Worm (Caenorhabditis elegans) whole organism, L1 larva: ENCODE results near the gene C37H5.5.

Experiments used
- C04F5.9 ChIP-seq: sonication (generic microtip); optimal IDR thresholded peaks from 2 replicates; lab custom pipeline; 2016; ENCODE audit warnings: missing genetic modification characterization, missing compliant biosample characterization
- C16A3.4 ChIP-seq: fragments of 150-350 bp; optimal IDR thresholded peaks from 2 replicates; lab custom pipeline; 2014; ENCODE audit warnings: missing biosample characterization, missing genetic modification characterization
- C34B4.2 ChIP-seq: sonication (generic microtip); optimal IDR thresholded peaks from 2 replicates; lab custom pipeline; 2017; ENCODE audit warnings: mild to moderate bottlenecking, missing genetic modification characterization, missing compliant biosample characterization
- aha-1 ChIP-seq: fragments of 150-350 bp; optimal IDR thresholded peaks from 2 replicates; lab custom pipeline; 2014; ENCODE audit warnings: missing biosample characterization, missing genetic modification characterization
- ama-1 ChIP-seq: fragments of 150-350 bp; optimal IDR thresholded peaks from 2 replicates; lab custom pipeline; 2014
- ceh-8 ChIP-seq: fragments of 200-800 bp; sonication (Bioruptor generic); optimal IDR thresholded peaks from 2 replicates; lab custom pipeline; 2018; ENCODE audit warnings: mild to moderate bottlenecking, missing genetic modification characterization, moderate library complexity, missing compliant biosample characterization
- ceh-88 ChIP-seq: fragments of 200-800 bp; sonication (Bioruptor generic); IDR thresholded peaks from 2 replicates; pipeline ENCODE4 v1.3.6; 2022; ENCODE audit warnings: missing genetic modification characterization, missing compliant biosample characterization
- ces-1 ChIP-seq: fragments of 150-350 bp; optimal IDR thresholded peaks from 2 replicates; lab custom pipeline; 2014; ENCODE audit warnings: missing biosample characterization, missing genetic modification reagents, missing genetic modification characterization
- dsc-1 ChIP-seq: sonication (generic microtip); optimal IDR thresholded peaks from 2 replicates; lab custom pipeline; 2016; ENCODE audit warnings: mild to moderate bottlenecking, missing genetic modification characterization, missing compliant biosample characterization
- efl-1 ChIP-seq, 4 experiments: fragments of 150-350 bp; optimal IDR thresholded peaks in 3 of 4; peaks in 1 of 4; 1 replicate in 1 of 4; 2 replicates in 3 of 4; lab custom pipeline; 2014; ENCODE audit warnings: missing biosample characterization in 2 of 4, missing genetic modification characterization in 2 of 4, missing genetic modification reagents in 2 of 4
- egl-13 ChIP-seq: sonication (generic microtip); optimal IDR thresholded peaks from 2 replicates; lab custom pipeline; 2016; ENCODE audit warnings: missing genotype, missing genetic modification reagents, missing genetic modification characterization, missing compliant biosample characterization
- elt-3 ChIP-seq, 6 experiments: fragments of 150-350 bp in 1 of 6; sonication (generic microtip); optimal IDR thresholded peaks; 2 replicates each; lab custom pipeline; 2017 to 2018; ENCODE audit warnings: missing biosample characterization in 6 of 6, missing genetic modification characterization in 6 of 6, inconsistent platforms in 1 of 6
- ets-5 ChIP-seq: fragments of 200-800 bp; sonication (Bioruptor generic); IDR thresholded peaks from 2 replicates; pipeline ENCODE4 v1.3.6; 2022; ENCODE audit warnings: missing genetic modification characterization, missing compliant biosample characterization
- fkh-10 ChIP-seq: sonication (generic microtip); optimal IDR thresholded peaks from 2 replicates; lab custom pipeline; 2017; ENCODE audit warnings: missing biosample characterization, missing genetic modification reagents, missing genetic modification characterization
- fkh-8 ChIP-seq: sonication (generic microtip); optimal IDR thresholded peaks from 2 replicates; lab custom pipeline; 2016; ENCODE audit warnings: mild to moderate bottlenecking, missing genetic modification characterization, missing compliant biosample characterization
- fos-1 ChIP-seq: fragments of 150-350 bp; optimal IDR thresholded peaks from 2 replicates; lab custom pipeline; 2014; ENCODE audit warnings: missing biosample characterization, missing genetic modification characterization
- grh-1 ChIP-seq: fragments of 200-800 bp; sonication (Bioruptor generic); IDR thresholded peaks from 2 replicates; pipeline ENCODE4 v1.3.6; 2022; ENCODE audit warnings: missing genetic modification reagents, missing genetic modification characterization, missing compliant biosample characterization
- hlh-17 ChIP-seq: fragments of 200-800 bp; sonication (Bioruptor generic); optimal IDR thresholded peaks from 2 replicates; lab custom pipeline; 2018; ENCODE audit warnings: missing genetic modification characterization, mild to moderate bottlenecking, missing compliant biosample characterization, moderate library complexity, borderline replicate concordance
- irx-1 ChIP-seq: sonication (generic microtip); optimal IDR thresholded peaks from 2 replicates; lab custom pipeline; 2016; ENCODE audit warnings: missing genetic modification characterization, missing compliant biosample characterization
- isw-1 ChIP-seq: fragments of 200-800 bp; sonication (Bioruptor generic); IDR thresholded peaks from 2 replicates; pipeline ENCODE4 v1.3.6; 2022; ENCODE audit warnings: missing genetic modification characterization, missing compliant biosample characterization
- lin-13 ChIP-seq: fragments of 150-350 bp; optimal IDR thresholded peaks from 2 replicates; lab custom pipeline; 2014; ENCODE audit warnings: missing biosample characterization, missing genetic modification reagents, missing genetic modification characterization
- lin-14 ChIP-seq: fragments of 200-800 bp; sonication (Bioruptor generic); optimal IDR thresholded peaks from 2 replicates; lab custom pipeline; 2018; ENCODE audit warnings: mild to moderate bottlenecking, missing genetic modification characterization, moderate library complexity, missing compliant biosample characterization
- lin-15B ChIP-seq: fragments of 150-350 bp; sonication (generic microtip); optimal IDR thresholded peaks from 3 replicates; lab custom pipeline; 2014; ENCODE audit warnings: missing biosample characterization, missing genetic modification characterization
- lin-35 ChIP-seq, 2 experiments: fragments of 150-350 bp; optimal IDR thresholded peaks; 2 replicates each; lab custom pipeline; 2014; ENCODE audit warnings: missing biosample characterization in 2 of 2, missing genetic modification characterization in 2 of 2, missing genetic modification reagents in 2 of 2
- lin-39 ChIP-seq: fragments of 150-350 bp; optimal IDR thresholded peaks from 2 replicates; lab custom pipeline; 2014; ENCODE audit warnings: missing biosample characterization, missing genetic modification reagents, missing genetic modification characterization
- lsy-2 ChIP-seq, 2 experiments: fragments of 150-350 bp; optimal IDR thresholded peaks; 2 replicates each; lab custom pipeline; 2014; ENCODE audit warnings: missing biosample characterization in 2 of 2, missing genetic modification characterization in 2 of 2
- mdl-1 ChIP-seq, 2 experiments: fragments of 150-350 bp; optimal IDR thresholded peaks; 2 replicates each; lab custom pipeline; 2014 to 2017; ENCODE audit warnings: missing biosample characterization in 2 of 2, missing genetic modification characterization in 2 of 2, inconsistent platforms in 1 of 2
- mef-2 ChIP-seq: fragments of 150-350 bp; optimal IDR thresholded peaks from 2 replicates; lab custom pipeline; 2014; ENCODE audit warnings: missing biosample characterization, missing genetic modification characterization
- mep-1 ChIP-seq: fragments of 150-350 bp; optimal IDR thresholded peaks from 2 replicates; lab custom pipeline; 2014; ENCODE audit warnings: missing biosample characterization, missing genetic modification characterization
- nhr-12 ChIP-seq: sonication (generic microtip); optimal IDR thresholded peaks from 2 replicates; lab custom pipeline; 2017; ENCODE audit warnings: missing biosample characterization, missing genetic modification characterization
- nhr-19 ChIP-seq: fragments of 200-800 bp; sonication (Bioruptor generic); conservative IDR thresholded peaks from 2 replicates; pipeline ENCODE4 v1.3.6; 2022; ENCODE audit warnings: missing genetic modification characterization, missing compliant biosample characterization
- nhr-20 ChIP-seq: sonication (generic microtip); optimal IDR thresholded peaks from 2 replicates; lab custom pipeline; 2016; ENCODE audit warnings: mild to moderate bottlenecking, missing genetic modification characterization, missing compliant biosample characterization
- nhr-47 ChIP-seq: sonication (generic microtip); optimal IDR thresholded peaks from 2 replicates; lab custom pipeline; 2016; ENCODE audit warnings: mild to moderate bottlenecking, missing genetic modification characterization, moderate library complexity, missing compliant biosample characterization
- nhr-71 ChIP-seq: sonication (generic microtip); optimal IDR thresholded peaks from 2 replicates; lab custom pipeline; 2016; ENCODE audit warnings: mild to moderate bottlenecking, missing genetic modification characterization, moderate library complexity, missing compliant biosample characterization
- nhr-77 ChIP-seq: fragments of 150-350 bp; optimal IDR thresholded peaks from 2 replicates; lab custom pipeline; 2014; ENCODE audit warnings: missing biosample characterization, missing genetic modification characterization
- nhr-85 ChIP-seq: sonication (generic microtip); peaks from one replicate; lab custom pipeline; 2016; ENCODE audit warnings: missing genetic modification characterization, inconsistent platforms, missing compliant biosample characterization
- pax-3 ChIP-seq: fragments of 200-800 bp; sonication (Bioruptor generic); optimal IDR thresholded peaks from 2 replicates; lab custom pipeline; 2018; ENCODE audit warnings: mild to moderate bottlenecking, missing genetic modification characterization, moderate library complexity, missing compliant biosample characterization
- rnt-1 ChIP-seq: sonication (generic microtip); optimal IDR thresholded peaks from 2 replicates; lab custom pipeline; 2016; ENCODE audit warnings: mild to moderate bottlenecking, missing genetic modification characterization, moderate library complexity, missing compliant biosample characterization
- snu-23 ChIP-seq: sonication (generic microtip); optimal IDR thresholded peaks from 2 replicates; lab custom pipeline; 2016; ENCODE audit warnings: missing genetic modification characterization, missing compliant biosample characterization
- sox-4 ChIP-seq: sonication (generic microtip); optimal IDR thresholded peaks from 2 replicates; lab custom pipeline; 2016; ENCODE audit warnings: missing genetic modification characterization, missing compliant biosample characterization
- tbx-2 ChIP-seq: sonication (generic microtip); optimal IDR thresholded peaks from 2 replicates; lab custom pipeline; 2016; ENCODE audit warnings: missing genetic modification characterization, missing compliant biosample characterization
- tlp-1 ChIP-seq: fragments of 150-350 bp; optimal IDR thresholded peaks from 2 replicates; lab custom pipeline; 2014; ENCODE audit warnings: missing biosample characterization, missing genetic modification characterization
- unc-30 ChIP-seq: sonication (generic microtip); optimal IDR thresholded peaks from 2 replicates; lab custom pipeline; 2017; ENCODE audit warnings: missing biosample characterization, missing genetic modification characterization
- unc-86 ChIP-seq: sonication (generic microtip); optimal IDR thresholded peaks from 2 replicates; lab custom pipeline; 2016; ENCODE audit warnings: missing genetic modification characterization, missing compliant biosample characterization
- unc-98 ChIP-seq: fragments of 200-800 bp; sonication (Bioruptor generic); IDR thresholded peaks from 2 replicates; pipeline ENCODE4 v1.3.6; 2022; ENCODE audit warnings: missing genetic modification characterization, missing compliant biosample characterization
- zag-1 ChIP-seq: fragments of 150-350 bp; optimal IDR thresholded peaks from 2 replicates; lab custom pipeline; 2014; ENCODE audit warnings: missing biosample characterization, missing genetic modification characterization
- zip-4 ChIP-seq: fragments of 200-800 bp; sonication (Bioruptor generic); optimal IDR thresholded peaks from 2 replicates; lab custom pipeline; 2018; ENCODE audit warnings: mild to moderate bottlenecking, missing genetic modification characterization, moderate library complexity, missing compliant biosample characterization
- ztf-11 ChIP-seq, 2 experiments: sonication (generic microtip); optimal IDR thresholded peaks; 2 replicates each; lab custom pipeline; 2016 to 2017; ENCODE audit warnings: missing genetic modification characterization in 2 of 2, missing biosample characterization in 1 of 2, missing compliant biosample characterization in 1 of 2
- ztf-4 ChIP-seq: fragments of 150-350 bp; optimal IDR thresholded peaks from 2 replicates; lab custom pipeline; 2014; ENCODE audit warnings: missing biosample characterization, missing genetic modification characterization

The C37H5.5 gene

DNA sequence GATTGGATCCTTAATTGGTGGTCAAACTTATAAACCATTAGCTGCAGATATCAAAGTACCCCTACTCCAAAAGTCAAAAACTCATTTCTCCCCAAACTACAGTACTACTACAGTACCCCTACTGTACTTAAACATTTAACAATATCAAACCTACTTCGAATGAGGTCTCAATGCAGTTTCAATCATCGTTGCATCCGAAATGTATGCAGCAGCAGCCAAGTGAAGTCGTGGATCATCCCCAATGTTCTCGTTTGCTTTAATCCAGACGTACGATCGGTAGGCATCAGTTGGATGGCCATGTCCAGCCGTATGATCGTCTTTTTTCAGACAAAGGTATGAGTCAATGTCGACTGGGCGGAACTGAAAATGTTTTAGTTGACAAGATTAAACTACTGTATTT lies 30.4 kb downstream of the C37H5.5 start:
- TF ChIP-seq tbx-2 (no peak), hlh-17 (GFP tag; lab: Kevin White, UChicago) (no peak), nhr-19 (GFP tag; lab: Robert Waterston, UW) (no peak)
- TF ChIP-seq, all 84 proteins: peak for 0

DNA sequence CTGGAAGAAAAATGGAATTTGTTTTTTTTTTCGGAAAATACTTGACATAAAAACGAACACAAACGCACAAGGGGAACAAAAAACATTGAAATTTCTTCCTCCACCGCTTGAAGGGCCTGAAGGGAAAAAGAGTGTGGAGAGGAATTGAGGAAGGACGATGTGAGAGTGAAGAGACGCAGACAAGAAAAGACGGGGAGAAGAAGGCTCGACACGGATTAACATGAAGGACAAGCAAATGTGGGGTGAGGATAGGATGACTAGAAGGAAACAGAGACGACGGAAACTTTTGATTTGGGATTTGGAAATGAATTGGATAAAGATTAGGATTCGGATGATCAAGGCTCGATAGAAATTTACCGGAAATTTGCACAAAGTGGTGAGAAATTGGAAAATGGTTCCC lies 33.4 kb downstream of the C37H5.5 start:
- TF ChIP-seq fkh-8 (tag; lab: Kevin White, UChicago) = peak; percentile 15
- no peak for TF ChIP-seq fkh-10
- TF ChIP-seq rnt-1 (tag; lab: Kevin White, UChicago) = no peak
- TF ChIP-seq zip-4 = no peak
- TF ChIP-seq egl-13 = peak; percentile 22
- TF ChIP-seq C04F5.9 (tag; lab: Kevin White, UChicago) = no peak
- TF ChIP-seq nhr-12 (tag; lab: Kevin White, UChicago) = no peak
- TF ChIP-seq ceh-8 = no peak
- TF ChIP-seq ztf-11 (tag; optimal IDR thresholded peaks at IDR 0.05; lab: Kevin White, UChicago) = no peak
- TF ChIP-seq aha-1 (tag; lab: Kevin White, UChicago) = no peak
- TF ChIP-seq hlh-17 (GFP tag; lab: Kevin White, UChicago) = no peak
- peak; percentile 37 for TF ChIP-seq nhr-71 (tag; lab: Kevin White, UChicago)
- TF ChIP-seq unc-98 = no peak
- peak; percentile 50 for TF ChIP-seq dsc-1
- TF ChIP-seq nhr-19 (GFP tag; lab: Robert Waterston, UW) = no peak
- TF ChIP-seq lsy-2 (tag; optimal IDR thresholded peaks at IDR 0.05; lab: Kevin White, UChicago) = peak in 1 of 2 experiments; percentile 13
- TF ChIP-seq C34B4.2 = no peak
- TF ChIP-seq snu-23 = peak; percentile 18
- TF ChIP-seq irx-1 (tag; lab: Kevin White, UChicago) = no peak
- no peak for TF ChIP-seq ceh-88 (GFP tag; lab: Robert Waterston, UW)
- TF ChIP-seq isw-1 = no peak
- TF ChIP-seq efl-1 (optimal IDR thresholded peaks at IDR 0.05; lab: Kevin White, UChicago) = peak; percentile 9 to 15
- peak in 1 of 2 experiments; percentile 78 for TF ChIP-seq efl-1 (GFP tag; optimal IDR thresholded peaks at IDR 0.05 in 1 of 2; lab: Kevin White, UChicago)
- TF ChIP-seq fos-1 (tag; lab: Kevin White, UChicago) = no peak
- no peak for TF ChIP-seq grh-1 (GFP tag; lab: Robert Waterston, UW)
- peak; percentile 25 for TF ChIP-seq nhr-47 (tag; lab: Kevin White, UChicago)
- peak; percentile 57 for TF ChIP-seq lin-14 (GFP tag; lab: Kevin White, UChicago)

DNA sequence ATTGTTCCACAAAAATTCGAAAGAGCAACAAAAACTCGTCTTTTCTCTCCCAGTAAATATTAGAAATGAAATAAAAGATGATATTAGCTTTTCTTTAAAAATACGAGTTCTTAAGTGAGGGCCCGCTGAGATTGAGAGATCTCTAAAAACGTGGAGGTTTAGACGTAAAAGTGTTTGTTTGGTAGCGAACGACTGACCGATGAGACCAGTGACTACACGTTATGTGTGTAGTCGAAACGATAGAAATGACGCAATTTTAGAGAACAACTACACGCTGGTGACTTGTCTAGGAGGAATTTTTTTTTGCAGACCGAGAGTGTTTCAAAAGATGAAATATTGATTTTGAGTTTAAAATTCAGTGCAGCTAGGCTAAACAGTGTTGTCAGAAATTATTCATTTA lies 35.6 kb downstream of the C37H5.5 start, which contains the start of gene C37H5.13:
TSS of gene C37H5.13 (minus strand) at position 229 of the 400 bp plus-strand sequence.
- TF ChIP-seq C04F5.9 (tag; lab: Kevin White, UChicago) = no peak
- peak; percentile 1 for TF ChIP-seq C16A3.4 (tag; lab: Kevin White, UChicago)
- no peak for TF ChIP-seq lin-39
- TF ChIP-seq lin-14 (GFP tag; lab: Kevin White, UChicago) = peak; percentile 73
- no peak for TF ChIP-seq ets-5 (GFP tag; lab: Robert Waterston, UW)
- TF ChIP-seq unc-30 (tag; lab: Kevin White, UChicago) = no peak
- TF ChIP-seq lin-15B (tag; lab: Kevin White, UChicago) = no peak
- TF ChIP-seq ceh-88 (GFP tag; lab: Robert Waterston, UW) = no peak
- TF ChIP-seq elt-3 (tag; optimal IDR thresholded peaks at IDR 0.05; lab: Kevin White, UChicago) = no peak
- peak; percentile 18 for TF ChIP-seq ztf-4 (tag; lab: Kevin White, UChicago)
- TF ChIP-seq lin-13 (GFP tag; lab: Kevin White, UChicago) = no peak
- no peak for TF ChIP-seq lsy-2 (tag; optimal IDR thresholded peaks at IDR 0.05; lab: Kevin White, UChicago)
- TF ChIP-seq rnt-1 (tag; lab: Kevin White, UChicago) = no peak
- no peak for TF ChIP-seq mdl-1 (tag; optimal IDR thresholded peaks at IDR 0.05; lab: Kevin White, UChicago)
- peak; percentile 53 for TF ChIP-seq nhr-20 (tag; lab: Kevin White, UChicago)
- TF ChIP-seq ceh-8 = no peak
- peak in 1 of 2 experiments; percentile 32 for TF ChIP-seq lin-35 (GFP tag; optimal IDR thresholded peaks at IDR 0.05; lab: Kevin White, UChicago)
- TF ChIP-seq mep-1 (tag; lab: Kevin White, UChicago) = peak; percentile 21
- TF ChIP-seq fos-1 (tag; lab: Kevin White, UChicago) = no peak
- TF ChIP-seq pax-3 = no peak
- TF ChIP-seq mef-2 (tag; lab: Kevin White, UChicago) = no peak
- peak; percentile 49 for TF ChIP-seq nhr-71 (tag; lab: Kevin White, UChicago)
- no peak for TF ChIP-seq sox-4
- no peak for TF ChIP-seq ces-1
- no peak for TF ChIP-seq unc-86 (tag; lab: Kevin White, UChicago)
- peak; percentile 27 for TF ChIP-seq nhr-77
- TF ChIP-seq nhr-85 (tag; lab: Kevin White, UChicago) = peak; percentile 50
- no peak for TF ChIP-seq nhr-19 (GFP tag; lab: Robert Waterston, UW)
- no peak for TF ChIP-seq zag-1
- no peak for TF ChIP-seq ama-1 (lab: Kevin White, UChicago)
- no peak for TF ChIP-seq unc-98
- no peak for TF ChIP-seq tlp-1
